Worm (Caenorhabditis elegans): ENCODE results near the gene txt-13.

DNA sequence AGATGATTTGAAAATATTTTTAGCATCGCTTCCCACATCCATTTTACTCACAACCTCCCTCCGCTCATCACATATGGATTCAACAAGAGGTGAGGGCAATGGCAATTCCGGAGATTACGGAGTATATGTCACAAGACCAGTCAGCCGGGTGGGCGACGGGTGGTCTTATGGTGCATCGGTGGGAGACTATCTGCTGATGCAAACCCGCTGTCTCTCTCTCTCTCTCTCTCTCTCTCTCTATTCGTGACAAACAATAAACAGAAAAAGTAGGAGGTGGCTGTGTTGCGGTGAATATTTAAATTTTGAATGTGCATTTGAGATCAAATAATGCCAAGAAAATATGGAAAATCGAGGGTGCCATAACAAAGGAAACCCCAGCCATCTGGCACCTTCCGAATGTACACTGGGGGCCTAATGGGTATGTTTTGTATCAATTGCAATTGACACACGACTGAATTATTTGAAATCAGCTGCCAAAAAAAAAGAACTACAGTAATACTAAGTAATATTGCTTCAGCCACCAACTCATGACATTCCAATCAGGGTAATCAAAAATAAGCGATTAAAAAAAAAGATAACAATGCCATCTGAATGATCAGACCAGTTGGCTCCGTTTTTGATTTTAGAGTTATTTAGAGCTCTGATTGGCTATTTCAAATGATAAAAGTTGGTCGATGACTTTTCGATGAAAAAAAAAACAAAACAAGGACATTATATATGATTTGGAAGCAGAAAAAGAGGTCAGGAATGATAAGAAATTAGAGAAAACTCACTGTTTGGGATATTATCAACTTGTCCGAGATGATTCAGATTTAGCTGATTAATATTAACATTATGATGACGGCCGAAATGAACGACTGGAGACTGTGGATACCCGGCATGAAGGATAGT is 22.4 kb upstream of the txt-13 start:
- TF ChIP-seq him-1 (tag; optimal IDR thresholded peaks at IDR 0.05) (no peak), dao-5 (tag; optimal IDR thresholded peaks at IDR 0.05) (no peak)
